Worm (Caenorhabditis elegans) whole organism, late embryonic: ENCODE results near the gene ulp-2.

Experiments
- F13H6.1 ChIP-seq: sonication (generic microtip); optimal IDR thresholded peaks from 2 replicates; lab custom pipeline; 2016; ENCODE audit warnings: missing genetic modification characterization, missing compliant biosample characterization
- K09A11.1 ChIP-seq: sonication (generic microtip); optimal IDR thresholded peaks from 2 replicates; lab custom pipeline; 2017; ENCODE audit warnings: antibody characterized with exemption, mild to moderate bottlenecking, missing genetic modification characterization, missing compliant biosample characterization; ENCODE audit not compliant: insufficient read depth
- Y22D7AL.16 ChIP-seq: sonication (generic microtip); optimal IDR thresholded peaks from 2 replicates; lab custom pipeline; 2016; ENCODE audit warnings: missing genetic modification characterization, missing compliant biosample characterization
- ahr-1 ChIP-seq: sonication (generic microtip); optimal IDR thresholded peaks from 2 replicates; lab custom pipeline; 2016; ENCODE audit warnings: missing genetic modification characterization, missing compliant biosample characterization
- ama-1 ChIP-seq: fragments of 150-350 bp; optimal IDR thresholded peaks from 2 replicates; lab custom pipeline; 2014
- ceh-14 ChIP-seq: sonication (generic microtip); optimal IDR thresholded peaks from 2 replicates; lab custom pipeline; 2016; ENCODE audit warnings: missing genotype, missing genetic modification characterization, missing compliant biosample characterization
- ceh-18 ChIP-seq: sonication (generic microtip); optimal IDR thresholded peaks from 2 replicates; lab custom pipeline; 2016; ENCODE audit warnings: missing genetic modification characterization, missing compliant biosample characterization
- ceh-2 ChIP-seq: sonication (generic microtip); optimal IDR thresholded peaks from 2 replicates; lab custom pipeline; 2016; ENCODE audit warnings: missing genotype, missing genetic modification characterization, missing compliant biosample characterization
- ceh-30 ChIP-seq: fragments of 150-350 bp; optimal IDR thresholded peaks from 2 replicates; lab custom pipeline; 2014; ENCODE audit warnings: missing biosample characterization, missing genetic modification characterization
- ceh-31 ChIP-seq: sonication (generic microtip); optimal IDR thresholded peaks from 2 replicates; lab custom pipeline; 2016; ENCODE audit warnings: missing genetic modification characterization, missing compliant biosample characterization
- ceh-34 ChIP-seq: sonication (generic microtip); optimal IDR thresholded peaks from 2 replicates; lab custom pipeline; 2016; ENCODE audit warnings: mild to moderate bottlenecking, missing genetic modification characterization, missing compliant biosample characterization
- ceh-45 ChIP-seq: fragments of 200-800 bp; sonication (Bioruptor generic); IDR thresholded peaks from 2 replicates; pipeline ENCODE4 v1.3.6; 2022; ENCODE audit warnings: missing genetic modification reagents, missing genetic modification characterization, missing compliant biosample characterization
- ceh-48 ChIP-seq: sonication (generic microtip); optimal IDR thresholded peaks from 2 replicates; lab custom pipeline; 2016; ENCODE audit warnings: missing genetic modification characterization, inconsistent platforms, missing compliant biosample characterization
- ceh-6 ChIP-seq: fragments of 200-800 bp; sonication (Bioruptor generic); optimal IDR thresholded peaks from 2 replicates; lab custom pipeline; 2018; ENCODE audit warnings: mild to moderate bottlenecking, missing genetic modification characterization, missing compliant biosample characterization
- che-1 ChIP-seq: sonication (generic microtip); optimal IDR thresholded peaks from 2 replicates; lab custom pipeline; 2016; ENCODE audit warnings: mild to moderate bottlenecking, missing genetic modification characterization, missing compliant biosample characterization
- dmd-4 ChIP-seq: sonication (generic microtip); optimal IDR thresholded peaks from 2 replicates; lab custom pipeline; 2016; ENCODE audit warnings: borderline replicate concordance, missing genetic modification characterization, missing compliant biosample characterization
- elt-2 ChIP-seq: sonication (generic microtip); optimal IDR thresholded peaks from 2 replicates; lab custom pipeline; 2016; ENCODE audit warnings: missing genetic modification reagents, missing genetic modification characterization, missing compliant biosample characterization
- elt-4 ChIP-seq: sonication (generic microtip); optimal IDR thresholded peaks from 2 replicates; lab custom pipeline; 2016; ENCODE audit warnings: missing genetic modification characterization, missing compliant biosample characterization
- fkh-10 ChIP-seq: fragments of 150-350 bp; optimal IDR thresholded peaks from 2 replicates; lab custom pipeline; 2014; ENCODE audit warnings: missing biosample characterization, missing genetic modification reagents, missing genetic modification characterization
- fkh-6 ChIP-seq: sonication (generic microtip); optimal IDR thresholded peaks from 2 replicates; lab custom pipeline; 2016; ENCODE audit warnings: missing genetic modification characterization, missing compliant biosample characterization
- gmeb-2 ChIP-seq: sonication (generic microtip); optimal IDR thresholded peaks from 2 replicates; lab custom pipeline; 2016; ENCODE audit warnings: missing genetic modification characterization, inconsistent platforms, missing compliant biosample characterization
- hlh-15 ChIP-seq: sonication (generic microtip); optimal IDR thresholded peaks from 2 replicates; lab custom pipeline; 2016; ENCODE audit warnings: missing genetic modification characterization, missing compliant biosample characterization
- hlh-8 ChIP-seq: sonication (generic microtip); optimal IDR thresholded peaks from 2 replicates; lab custom pipeline; 2016; ENCODE audit warnings: missing genotype, missing genetic modification characterization, missing compliant biosample characterization
- lin-11 ChIP-seq: fragments of 200-800 bp; sonication (Bioruptor generic); optimal IDR thresholded peaks from 2 replicates; lab custom pipeline; 2018; ENCODE audit warnings: mild to moderate bottlenecking, missing genetic modification characterization, missing compliant biosample characterization
- madf-2 ChIP-seq: sonication (generic microtip); optimal IDR thresholded peaks from 2 replicates; lab custom pipeline; 2017; ENCODE audit warnings: missing genetic modification characterization, missing compliant biosample characterization
- mec-3 ChIP-seq: sonication (generic microtip); optimal IDR thresholded peaks from 2 replicates; lab custom pipeline; 2016; ENCODE audit warnings: borderline replicate concordance, missing genetic modification characterization, missing compliant biosample characterization
- nfya-1 ChIP-seq: sonication (generic microtip); optimal IDR thresholded peaks from 2 replicates; lab custom pipeline; 2017; ENCODE audit warnings: missing genetic modification characterization, mild to moderate bottlenecking, missing compliant biosample characterization, antibody characterized with exemption, moderate library complexity
- nhr-232 ChIP-seq: sonication (generic microtip); optimal IDR thresholded peaks from 2 replicates; lab custom pipeline; 2016; ENCODE audit warnings: missing genetic modification characterization, missing compliant biosample characterization
- npax-4 ChIP-seq: sonication (generic microtip); optimal IDR thresholded peaks from 2 replicates; lab custom pipeline; 2016; ENCODE audit warnings: missing genetic modification characterization, missing compliant biosample characterization
- pag-3 ChIP-seq: sonication (generic microtip); optimal IDR thresholded peaks from 2 replicates; lab custom pipeline; 2016; ENCODE audit warnings: missing compliant biosample characterization, missing genetic modification characterization, borderline replicate concordance
- pat-9 ChIP-seq: fragments of 200-800 bp; sonication (Bioruptor generic); optimal IDR thresholded peaks from 2 replicates; lab custom pipeline; 2018; ENCODE audit warnings: mild to moderate bottlenecking, missing genetic modification characterization, moderate library complexity, missing compliant biosample characterization
- rnt-1 ChIP-seq: sonication (generic microtip); optimal IDR thresholded peaks from 2 replicates; lab custom pipeline; 2016; ENCODE audit warnings: missing genetic modification characterization, missing compliant biosample characterization
- sdc-2 ChIP-seq: sonication (generic microtip); optimal IDR thresholded peaks from 2 replicates; lab custom pipeline; 2016; ENCODE audit warnings: missing genotype, missing genetic modification characterization, missing compliant biosample characterization
- sox-2 ChIP-seq: fragments of 200-800 bp; sonication (Bioruptor generic); IDR thresholded peaks from 2 replicates; pipeline ENCODE4 v1.3.6; 2022; ENCODE audit warnings: missing genetic modification reagents, missing genetic modification characterization, missing compliant biosample characterization
- syd-9 ChIP-seq: sonication (generic microtip); optimal IDR thresholded peaks from 2 replicates; lab custom pipeline; 2016; ENCODE audit warnings: mild to moderate bottlenecking, missing genetic modification characterization, moderate library complexity, missing compliant biosample characterization
- tbx-7 ChIP-seq: sonication (generic microtip); optimal IDR thresholded peaks from 2 replicates; lab custom pipeline; 2016; ENCODE audit warnings: missing genotype, missing genetic modification characterization, missing compliant biosample characterization
- ttx-3 ChIP-seq: sonication (generic microtip); optimal IDR thresholded peaks from 2 replicates; lab custom pipeline; 2016; ENCODE audit warnings: missing genetic modification reagents, missing genetic modification characterization, missing compliant biosample characterization
- unc-3 ChIP-seq, 2 experiments: fragments of 200-800 bp in 1 of 2; sonication (Bioruptor generic) in 1 of 2; sonication (generic microtip) in 1 of 2; conservative IDR thresholded peaks in 1 of 2; optimal IDR thresholded peaks in 1 of 2; 2 replicates each; pipeline versions ENCODE4 v1.3.6 to Lab custom; 2016 to 2022; ENCODE audit warnings: missing compliant biosample characterization in 2 of 2, missing genetic modification characterization in 2 of 2, missing genetic modification reagents in 1 of 2
- unc-42 ChIP-seq: sonication (generic microtip); optimal IDR thresholded peaks from 2 replicates; lab custom pipeline; 2016; ENCODE audit warnings: missing genotype, missing genetic modification characterization, missing compliant biosample characterization
- ztf-16 ChIP-seq: sonication (generic microtip); optimal IDR thresholded peaks from 2 replicates; lab custom pipeline; 2017; ENCODE audit warnings: missing genetic modification characterization, missing compliant biosample characterization

ulp-2 gene

ce11 chrII:4941541-4942206 is 18.0 kb downstream of the ulp-2 start, which contains the start of gene ZK546.19:
ZK546.19 (plus strand) TSS chrII:4941726.
- TF ChIP-seq dmd-4 (tag; lab: Kevin White, UChicago) (no peak), ceh-30 (tag; lab: Kevin White, UChicago) (no peak), unc-42 (peak; percentile 5), K09A11.1 (tag; lab: Kevin White, UChicago) (no peak), pat-9 (tag; lab: Kevin White, UChicago) (no peak), pag-3 (tag; lab: Kevin White, UChicago) (no peak), rnt-1 (tag; lab: Kevin White, UChicago) (peak; percentile 27), gmeb-2 (tag; lab: Kevin White, UChicago) (no peak), ztf-16 (tag; lab: Kevin White, UChicago) (no peak), ceh-31 (tag; lab: Kevin White, UChicago) (no peak), ttx-3 (tag; lab: Kevin White, UChicago) (no peak), fkh-10 (GFP tag; lab: Kevin White, UChicago) (no peak), sdc-2 (tag; lab: Kevin White, UChicago) (no peak), ceh-14 (tag; lab: Kevin White, UChicago) (no peak), Y22D7AL.16 (tag; lab: Kevin White, UChicago) (no peak), ceh-48 (tag; lab: Kevin White, UChicago) (no peak)

- no peak for TF ChIP-seq npax-4 (tag; lab: Kevin White, UChicago)
- TF ChIP-seq hlh-15 (tag; lab: Kevin White, UChicago), result no peak
- TF ChIP-seq F13H6.1, result no peak
- no peak for TF ChIP-seq sox-2 (GFP tag; lab: Robert Waterston, UW)
- no peak for TF ChIP-seq madf-2 (tag; lab: Kevin White, UChicago)
- no peak for TF ChIP-seq che-1 (tag; lab: Kevin White, UChicago)
- TF ChIP-seq unc-42, result no peak
- TF ChIP-seq ceh-18, result no peak
- TF ChIP-seq syd-9 (tag; lab: Kevin White, UChicago), result no peak
- TF ChIP-seq dmd-4 (tag; lab: Kevin White, UChicago), result no peak
- TF ChIP-seq rnt-1 (tag; lab: Kevin White, UChicago), result no peak
- no peak for TF ChIP-seq tbx-7 (tag; lab: Kevin White, UChicago)
- TF ChIP-seq ceh-2 (tag; lab: Kevin White, UChicago), result no peak
- no peak for TF ChIP-seq lin-11 (tag; lab: Kevin White, UChicago)
- no peak for TF ChIP-seq sdc-2 (tag; lab: Kevin White, UChicago)
- no peak for TF ChIP-seq nfya-1 (tag; lab: Kevin White, UChicago)
- no peak for TF ChIP-seq mec-3 (tag; lab: Kevin White, UChicago)
- no peak for TF ChIP-seq ceh-14 (tag; lab: Kevin White, UChicago)
Observed at ce11 chrII:4941050-4941449, 18.6 kb downstream of the ulp-2 start, which contains the start of gene cblc-1. cblc-1 (minus strand) TSS chrII:4941150.

- TF ChIP-seq hlh-8 (tag; lab: Kevin White, UChicago) (no peak), ttx-3 (tag; lab: Kevin White, UChicago) (no peak), ceh-14 (tag; lab: Kevin White, UChicago) (no peak), ama-1 (lab: Kevin White, UChicago) (no peak), nhr-232 (no peak), sox-2 (GFP tag; lab: Robert Waterston, UW) (no peak), unc-3 (GFP tag; conservative IDR thresholded peaks at IDR 0.05; lab: Robert Waterston, UW) (no peak), unc-3 (tag; optimal IDR thresholded peaks at IDR 0.05; lab: Kevin White, UChicago) (no peak), fkh-6 (tag; lab: Kevin White, UChicago) (no peak), rnt-1 (tag; lab: Kevin White, UChicago) (no peak), ceh-34 (tag; lab: Kevin White, UChicago) (no peak), Y22D7AL.16 (tag; lab: Kevin White, UChicago) (no peak), elt-2 (tag; lab: Kevin White, UChicago) (no peak), ahr-1 (tag; lab: Kevin White, UChicago) (no peak), elt-4 (tag; lab: Kevin White, UChicago) (no peak), ceh-6 (GFP tag; lab: Kevin White, UChicago) (no peak), ceh-45 (no peak), che-1 (tag; lab: Kevin White, UChicago) (no peak)
Observed at ce11 chrII:4937743-4938142, 21.9 kb downstream of the ulp-2 start, which contains the start of gene ZK546.4. ZK546.4 (plus strand) TSS chrII:4938043.
